Fruit fly (Drosophila melanogaster) whole organism, prepupa: ENCODE measurements around the gene CG34176.

ENCODE experiments used
- Hr4 ChIP-seq: fragments of 200-800 bp; sonication (Bioruptor generic); optimal IDR thresholded peaks from 3 replicates; lab custom pipeline; 2016; ENCODE audit warnings: missing biosample characterization, missing genetic modification characterization
- acj6 ChIP-seq: fragments of 200-800 bp; sonication (Bioruptor generic); optimal IDR thresholded peaks from 3 replicates; lab custom pipeline; 2016; ENCODE audit warnings: missing biosample characterization, missing genetic modification characterization
- fkh ChIP-seq: fragments of 200-800 bp; sonication (Bioruptor generic); optimal IDR thresholded peaks from 3 replicates; lab custom pipeline; 2017; ENCODE audit warnings: missing biosample characterization, mild to moderate bottlenecking, missing genetic modification characterization, moderate library complexity
- ss ChIP-seq, 2 experiments: fragments of 200-800 bp; sonication (Bioruptor generic); optimal IDR thresholded peaks; 2 replicates in 1 of 2; 3 replicates in 1 of 2; lab custom pipeline; 2017 to 2018; ENCODE audit warnings: mild to moderate bottlenecking in 2 of 2, missing biosample characterization in 2 of 2, missing genetic modification characterization in 2 of 2, moderate library complexity in 1 of 2

dm6 chr2L:4028026-4028425 lies 24.1 kb downstream of the CG34176 start:
- no peak for TF ChIP-seq fkh (GFP tag; lab: Kevin White, UChicago)
- TF ChIP-seq ss (GFP tag; optimal IDR thresholded peaks at IDR 0.05; lab: Kevin White, UChicago) = no peak
- TF ChIP-seq Hr4 (GFP tag; lab: Kevin White, UChicago) = no peak
- peak; percentile 34 for TF ChIP-seq acj6
